Worm (Caenorhabditis elegans): ENCODE results near the gene Y72A10A.1.

Y72A10A.1 gene

DNA sequence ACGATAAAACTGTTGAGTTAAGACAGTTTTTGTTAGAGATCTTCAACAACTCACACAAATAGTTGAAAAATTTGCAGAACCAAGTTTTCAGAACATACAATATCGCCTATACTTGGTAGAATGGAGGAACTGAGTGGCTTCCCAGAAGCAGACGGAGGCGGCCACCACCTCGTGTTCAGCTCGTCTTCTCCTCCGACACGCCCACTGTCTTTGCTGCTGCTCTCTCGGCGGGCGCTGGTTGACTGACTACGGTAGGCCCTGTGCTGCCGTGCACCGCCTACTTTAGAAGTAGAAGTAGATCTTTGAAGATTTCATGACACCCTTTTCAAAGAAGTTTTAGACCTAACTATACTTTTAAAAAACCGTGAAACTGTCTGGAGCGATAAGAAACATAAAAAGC lies 23.9 kb upstream of the Y72A10A.1 start:
- no peak for TF ChIP-seq nhr-237 (tag; optimal IDR thresholded peaks at IDR 0.05)
- TF ChIP-seq lin-39 (tag; optimal IDR thresholded peaks at IDR 0.05), result no peak
- TF ChIP-seq egl-27 (tag; optimal IDR thresholded peaks at IDR 0.05), result no peak
- TF ChIP-seq nhr-25 (tag; optimal IDR thresholded peaks at IDR 0.05), result no peak
- no peak for TF ChIP-seq unc-55 (GFP tag; optimal IDR thresholded peaks at IDR 0.05)
- TF ChIP-seq aly-2 (tag; optimal IDR thresholded peaks at IDR 0.05), result no peak
- TF ChIP-seq unc-39 (tag; optimal IDR thresholded peaks at IDR 0.05), result no peak
- no peak for TF ChIP-seq unc-62 (GFP tag; optimal IDR thresholded peaks at IDR 0.05)

DNA sequence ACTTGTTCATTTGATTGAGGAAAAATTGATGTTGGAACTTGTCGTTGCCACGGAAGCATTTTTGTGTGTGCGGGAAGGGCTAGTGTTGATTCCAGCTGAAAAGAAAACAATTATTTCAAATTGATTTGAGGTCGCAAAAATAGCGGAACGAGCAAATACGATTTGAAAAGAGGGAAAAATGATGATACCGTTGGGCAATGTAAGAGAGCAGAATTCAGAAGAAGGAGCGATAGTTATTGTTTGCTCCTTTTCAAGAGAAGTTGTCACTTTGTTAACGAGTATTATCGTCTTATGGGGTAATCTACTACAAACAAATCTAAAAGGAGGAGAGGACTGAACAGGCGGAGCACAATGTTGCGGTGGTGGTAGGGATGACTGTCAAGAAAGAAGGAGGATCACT lies 22.3 kb upstream of the Y72A10A.1 start, which contains the start of gene odd-2:
Gene odd-2, minus strand, starts transcription at position 101 of the 400 bp plus-strand sequence.
- no peak for TF ChIP-seq unc-39 (tag; optimal IDR thresholded peaks at IDR 0.05)
- TF ChIP-seq Y55F3AM.14 (GFP tag; optimal IDR thresholded peaks at IDR 0.05), result no peak
- no peak for TF ChIP-seq nhr-10 (tag; optimal IDR thresholded peaks at IDR 0.05)
- TF ChIP-seq fos-1 (tag; optimal IDR thresholded peaks at IDR 0.05), result no peak
- TF ChIP-seq unc-62 (GFP tag; optimal IDR thresholded peaks at IDR 0.05), result no peak
- TF ChIP-seq R02D3.7 (tag; optimal IDR thresholded peaks at IDR 0.05), result no peak
- no peak for TF ChIP-seq ztf-11 (tag; optimal IDR thresholded peaks at IDR 0.05)

- no peak for TF ChIP-seq R02D3.7 (tag; optimal IDR thresholded peaks at IDR 0.05)
- no peak for TF ChIP-seq ZK546.5 (tag; optimal IDR thresholded peaks at IDR 0.05)
- no peak for TF ChIP-seq elt-1 (tag; optimal IDR thresholded peaks at IDR 0.05)
- no peak for TF ChIP-seq nhr-237 (tag; optimal IDR thresholded peaks at IDR 0.05)
- TF ChIP-seq ama-1 (optimal IDR thresholded peaks at IDR 0.05), result no peak
- TF ChIP-seq ceh-16 (tag; optimal IDR thresholded peaks at IDR 0.05), result no peak
- TF ChIP-seq mab-5 (tag; optimal IDR thresholded peaks at IDR 0.05), result no peak
- no peak for TF ChIP-seq sem-4 (tag; optimal IDR thresholded peaks at IDR 0.05)
- no peak for TF ChIP-seq ztf-4 (tag; optimal IDR thresholded peaks at IDR 0.05)
- TF ChIP-seq nhr-25 (tag; optimal IDR thresholded peaks at IDR 0.05), result no peak
- no peak for TF ChIP-seq nhr-21 (tag; optimal IDR thresholded peaks at IDR 0.05)
- TF ChIP-seq lin-11 (tag; optimal IDR thresholded peaks at IDR 0.05), result no peak
- no peak for TF ChIP-seq nhr-6 (tag; optimal IDR thresholded peaks at IDR 0.05)
- TF ChIP-seq alr-1 (tag; optimal IDR thresholded peaks at IDR 0.05), result no peak
- TF ChIP-seq crh-2 (tag; optimal IDR thresholded peaks at IDR 0.05), result no peak
- TF ChIP-seq lin-39 (tag; optimal IDR thresholded peaks at IDR 0.05), result no peak
- TF ChIP-seq lsy-2 (tag; optimal IDR thresholded peaks at IDR 0.05), result no peak
- TF ChIP-seq gmeb-1 (tag; optimal IDR thresholded peaks at IDR 0.05), result no peak
- no peak for TF ChIP-seq elt-3 (tag; optimal IDR thresholded peaks at IDR 0.05)
- TF ChIP-seq skn-1 (tag; optimal IDR thresholded peaks at IDR 0.05), result no peak
Observed at ce11 chrX:6159562-6159961, 21.4 kb upstream of the Y72A10A.1 start.

DNA sequence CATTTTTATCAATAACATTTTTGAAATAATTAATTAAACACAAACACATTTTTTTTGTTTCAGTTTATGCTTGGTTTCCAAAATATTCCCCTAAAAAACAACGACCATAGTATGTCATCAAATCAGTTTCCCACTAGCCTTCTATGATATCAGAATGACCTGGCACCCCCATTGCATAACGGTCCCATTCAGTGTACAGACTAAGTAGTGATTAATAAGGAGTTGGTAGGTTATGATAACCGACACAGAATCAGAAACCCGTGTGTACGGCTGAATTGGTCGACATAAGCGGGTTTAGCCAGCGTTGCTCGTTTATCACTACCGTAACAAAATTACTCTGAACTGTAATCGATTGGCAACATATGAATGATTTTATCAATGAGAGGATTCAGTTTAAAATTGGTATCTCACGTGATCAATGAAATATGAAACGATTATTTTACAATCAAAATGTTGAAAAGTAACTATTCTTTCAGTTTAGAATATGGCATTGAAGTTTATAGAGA lies 19.3 kb upstream of the Y72A10A.1 start:
- TF ChIP-seq nhr-25 (tag; optimal IDR thresholded peaks at IDR 0.05) (no peak), lsy-2 (tag; optimal IDR thresholded peaks at IDR 0.05) (no peak), egl-27 (tag; optimal IDR thresholded peaks at IDR 0.05) (no peak), snpc-4 (tag; optimal IDR thresholded peaks at IDR 0.05) (no peak), Y55F3AM.14 (GFP tag; optimal IDR thresholded peaks at IDR 0.05) (no peak), gmeb-1 (tag; optimal IDR thresholded peaks at IDR 0.05) (no peak), elt-3 (tag; optimal IDR thresholded peaks at IDR 0.05) (no peak), elt-1 (tag; optimal IDR thresholded peaks at IDR 0.05) (no peak), lin-13 (GFP tag; optimal IDR thresholded peaks at IDR 0.05) (no peak), sem-4 (tag; optimal IDR thresholded peaks at IDR 0.05) (no peak)

DNA sequence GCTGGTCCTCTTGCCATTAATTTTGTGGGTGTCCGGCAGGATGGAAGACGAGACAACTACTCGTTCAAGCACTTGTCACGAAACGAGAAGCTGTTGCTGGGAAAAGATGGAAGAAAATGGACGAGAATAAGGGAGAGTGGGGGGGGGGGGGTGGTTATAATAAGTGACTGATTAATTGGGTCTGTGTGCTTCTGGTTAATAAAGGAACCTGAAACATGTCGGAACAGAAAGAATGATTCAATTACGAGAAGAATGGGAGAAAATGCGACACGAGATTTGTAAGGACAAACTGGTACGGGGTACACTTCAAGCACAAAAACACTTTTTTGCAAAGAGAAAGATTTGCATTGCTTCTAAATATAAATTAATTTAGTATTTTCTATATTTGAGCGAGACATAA lies 17.3 kb upstream of the Y72A10A.1 start:
- TF ChIP-seq ama-1 (optimal IDR thresholded peaks at IDR 0.05) (no peak), dmd-4 (tag; optimal IDR thresholded peaks at IDR 0.05) (no peak), snpc-4 (tag; optimal IDR thresholded peaks at IDR 0.05) (no peak), lin-13 (GFP tag; optimal IDR thresholded peaks at IDR 0.05) (no peak), skn-1 (tag; optimal IDR thresholded peaks at IDR 0.05) (no peak), elt-3 (tag; optimal IDR thresholded peaks at IDR 0.05) (no peak), mdl-1 (tag; optimal IDR thresholded peaks at IDR 0.05) (no peak), nhr-129 (tag; optimal IDR thresholded peaks at IDR 0.05) (no peak), lsy-2 (tag; optimal IDR thresholded peaks at IDR 0.05) (no peak), mbf-1 (tag; optimal IDR thresholded peaks at IDR 0.05) (no peak), lin-11 (tag; optimal IDR thresholded peaks at IDR 0.05) (no peak), ceh-16 (tag; optimal IDR thresholded peaks at IDR 0.05) (no peak), nhr-12 (tag; optimal IDR thresholded peaks at IDR 0.05) (no peak), gmeb-1 (tag; optimal IDR thresholded peaks at IDR 0.05) (no peak), crh-2 (tag; optimal IDR thresholded peaks at IDR 0.05) (no peak), peb-1 (tag; optimal IDR thresholded peaks at IDR 0.05) (no peak), R02D3.7 (tag; optimal IDR thresholded peaks at IDR 0.05) (no peak)

Data from whole organism, L2 larva.